Fruit fly (Drosophila melanogaster) whole organism, embryonic: ENCODE measurements around the gene CBP.

Experiments used
- Atf-2 ChIP-seq: fragments of 200-800 bp; sonication (Bioruptor generic); optimal IDR thresholded peaks from 2 replicates; lab custom pipeline; 2016; ENCODE audit warnings: missing biosample characterization, missing genetic modification characterization
- Awh ChIP-seq: fragments of 200-800 bp; sonication (Bioruptor generic); IDR thresholded peaks from 2 replicates; pipeline ENCODE4, ENCODE4 v1.3.6; 2022; ENCODE audit warnings: missing biosample characterization, missing genetic modification characterization
- BtbVII ChIP-seq: fragments of 200-800 bp; sonication (Bioruptor generic); optimal IDR thresholded peaks from 3 replicates; lab custom pipeline; 2017; ENCODE audit warnings: missing biosample characterization, mild to moderate bottlenecking, missing genetic modification characterization
- CG10543 ChIP-seq: fragments of 200-800 bp; sonication (Bioruptor generic); optimal IDR thresholded peaks from 3 replicates; lab custom pipeline; 2017; ENCODE audit warnings: missing biosample characterization, mild to moderate bottlenecking, missing genetic modification characterization, moderate library complexity
- CG11456 ChIP-seq: fragments of 200-800 bp; sonication (Bioruptor generic); IDR thresholded peaks from 3 replicates; pipeline ENCODE4 v1.3.6; 2022; ENCODE audit warnings: missing biosample characterization, missing genetic modification characterization
- CG14710 ChIP-seq: fragments of 200-800 bp; sonication (Bioruptor generic); optimal IDR thresholded peaks from 3 replicates; lab custom pipeline; 2019; ENCODE audit warnings: missing biosample characterization, mild to moderate bottlenecking, missing genetic modification characterization, moderate library complexity
- CG15269 ChIP-seq: fragments of 200-800 bp; sonication (Bioruptor generic); optimal IDR thresholded peaks from 2 replicates; lab custom pipeline; 2018; ENCODE audit warnings: missing biosample characterization, mild to moderate bottlenecking, missing genetic modification characterization, moderate library complexity
- CG1647 ChIP-seq: fragments of 200-800 bp; sonication (Bioruptor generic); optimal IDR thresholded peaks from 3 replicates; lab custom pipeline; 2016; ENCODE audit warnings: missing biosample characterization, missing genetic modification characterization
- CG1792 ChIP-seq: fragments of 200-800 bp; sonication (Bioruptor generic); optimal IDR thresholded peaks from 2 replicates; lab custom pipeline; 2016; ENCODE audit warnings: missing biosample characterization, missing genetic modification characterization
- CG2129 ChIP-seq: fragments of 200-800 bp; sonication (Bioruptor generic); IDR thresholded peaks from 2 replicates; pipeline ENCODE4 v1.3.6; 2022; ENCODE audit warnings: missing biosample characterization, missing genetic modification characterization; ENCODE audit not compliant: partially characterized antibody
- CG31365 ChIP-seq: fragments of 200-800 bp; sonication (Bioruptor generic); optimal IDR thresholded peaks from 2 replicates; lab custom pipeline; 2018; ENCODE audit warnings: missing biosample characterization, mild to moderate bottlenecking, missing genetic modification characterization
- CG32772 ChIP-seq: fragments of 200-800 bp; sonication (Bioruptor generic); IDR thresholded peaks from 2 replicates; pipeline ENCODE4 v1.3.6; 2022; ENCODE audit warnings: missing biosample characterization, missing genetic modification characterization
- CG34376 ChIP-seq: fragments of 200-800 bp; sonication (Bioruptor generic); optimal IDR thresholded peaks from 2 replicates; lab custom pipeline; 2018; ENCODE audit warnings: missing biosample characterization, mild to moderate bottlenecking, missing genetic modification characterization
- CG4282 ChIP-seq: fragments of 200-800 bp; sonication (Bioruptor generic); optimal IDR thresholded peaks from 2 replicates; lab custom pipeline; 2016; ENCODE audit warnings: missing biosample characterization, missing genetic modification characterization
- CG5245 ChIP-seq: fragments of 200-800 bp; sonication (Bioruptor generic); optimal IDR thresholded peaks from 3 replicates; lab custom pipeline; 2016; ENCODE audit warnings: missing biosample characterization, missing genetic modification characterization
- CG6175 ChIP-seq: fragments of 200-800 bp; sonication (Bioruptor generic); IDR thresholded peaks from 3 replicates; pipeline ENCODE4 v1.3.6; 2022; ENCODE audit warnings: missing biosample characterization, missing genetic modification characterization
- CG6683 ChIP-seq: fragments of 200-800 bp; sonication (Bioruptor generic); optimal IDR thresholded peaks from 2 replicates; lab custom pipeline; 2017; ENCODE audit warnings: missing biosample characterization, mild to moderate bottlenecking, missing genetic modification characterization, missing genetic modification reagents
- CG6854 ChIP-seq: fragments of 200-800 bp; sonication (Bioruptor generic); optimal IDR thresholded peaks from 3 replicates; lab custom pipeline; 2017; ENCODE audit warnings: missing biosample characterization, mild to moderate bottlenecking, missing genetic modification characterization
- CG8290 ChIP-seq, 3 experiments: fragments of 200-800 bp; sonication (Bioruptor generic); optimal IDR thresholded peaks; 2 replicates each; lab custom pipeline; 2016 to 2019; ENCODE audit warnings: missing biosample characterization in 3 of 3, missing genetic modification characterization in 3 of 3, mild to moderate bottlenecking in 2 of 3, moderate library complexity in 1 of 3
- CrebB ChIP-seq: fragments of 200-800 bp; sonication (Bioruptor generic); optimal IDR thresholded peaks from 3 replicates; lab custom pipeline; 2018; ENCODE audit warnings: missing biosample characterization, mild to moderate bottlenecking, missing genetic modification characterization
- Deaf1 ChIP-seq: fragments of 200-800 bp; optimal IDR thresholded peaks from 3 replicates; lab custom pipeline; 2019; ENCODE audit warnings: missing biosample characterization, mild to moderate bottlenecking, missing genetic modification characterization, moderate library complexity
- Gug ChIP-seq: fragments of 200-800 bp; sonication (Bioruptor generic); IDR thresholded peaks from 4 replicates; pipeline ENCODE4 v1.3.6; 2022; ENCODE audit warnings: missing biosample characterization, missing genetic modification characterization
- HLH3B ChIP-seq: fragments of 200-800 bp; sonication (Bioruptor generic); IDR thresholded peaks from 2 replicates; pipeline ENCODE4 v1.3.6; 2022; ENCODE audit warnings: missing biosample characterization, missing genetic modification characterization
- Med ChIP-seq: fragments of 200-800 bp; sonication (Bioruptor generic); peaks from one replicate; lab custom pipeline; 2016; ENCODE audit warnings: missing biosample characterization, missing genetic modification characterization, mild to moderate bottlenecking, inconsistent platforms, moderate library complexity
- Myb ChIP-seq: fragments of 200-800 bp; sonication (Bioruptor generic); optimal IDR thresholded peaks from 2 replicates; lab custom pipeline; 2016; ENCODE audit warnings: missing biosample characterization, missing genetic modification characterization
- Nf-YB ChIP-seq: fragments of 200-800 bp; sonication (Bioruptor generic); optimal IDR thresholded peaks from 3 replicates; lab custom pipeline; 2019; ENCODE audit warnings: missing biosample characterization, mild to moderate bottlenecking, missing genetic modification characterization, moderate library complexity
- cato ChIP-seq: fragments of 200-800 bp; sonication (Bioruptor generic); optimal IDR thresholded peaks from 2 replicates; lab custom pipeline; 2016; ENCODE audit warnings: missing biosample characterization, missing genetic modification characterization, borderline replicate concordance
- corto ChIP-seq: fragments of 200-800 bp; sonication (Bioruptor generic); optimal IDR thresholded peaks from 2 replicates; lab custom pipeline; 2016; ENCODE audit warnings: missing biosample characterization, mild to moderate bottlenecking, missing genetic modification characterization, moderate library complexity
- da ChIP-seq: fragments of 200-800 bp; sonication (Bioruptor generic); optimal IDR thresholded peaks from 2 replicates; lab custom pipeline; 2016; ENCODE audit warnings: missing biosample characterization, missing genetic modification characterization
- dmrt99B ChIP-seq: fragments of 200-800 bp; sonication (Bioruptor generic); optimal IDR thresholded peaks from 2 replicates; lab custom pipeline; 2018; ENCODE audit warnings: missing biosample characterization, mild to moderate bottlenecking, missing genetic modification characterization, moderate library complexity
- eyg ChIP-seq: fragments of 200-800 bp; sonication (Bioruptor generic); optimal IDR thresholded peaks from 3 replicates; lab custom pipeline; 2016; ENCODE audit warnings: missing biosample characterization, missing genetic modification characterization
- fd102C ChIP-seq: fragments of 200-800 bp; sonication (Bioruptor generic); optimal IDR thresholded peaks from 2 replicates; lab custom pipeline; 2018; ENCODE audit warnings: missing biosample characterization, mild to moderate bottlenecking, missing genetic modification characterization, moderate library complexity
- grn ChIP-seq: fragments of 200-800 bp; sonication (Bioruptor generic); optimal IDR thresholded peaks from 3 replicates; lab custom pipeline; 2017; ENCODE audit warnings: missing biosample characterization, missing genetic modification characterization
- kah ChIP-seq: fragments of 200-800 bp; sonication (Bioruptor generic); optimal IDR thresholded peaks from 2 replicates; lab custom pipeline; 2018; ENCODE audit warnings: missing biosample characterization, mild to moderate bottlenecking, missing genetic modification characterization
- lbe ChIP-seq: fragments of 200-800 bp; sonication (Bioruptor generic); optimal IDR thresholded peaks from 2 replicates; lab custom pipeline; 2016; ENCODE audit warnings: missing biosample characterization, mild to moderate bottlenecking, missing genetic modification characterization
- nom ChIP-seq: fragments of 200-800 bp; sonication (Bioruptor generic); optimal IDR thresholded peaks from 2 replicates; lab custom pipeline; 2017; ENCODE audit warnings: missing biosample characterization, missing genetic modification characterization, mild to moderate bottlenecking, moderate library complexity, missing genetic modification reagents
- oc ChIP-seq: fragments of 200-800 bp; sonication (Bioruptor generic); optimal IDR thresholded peaks from 2 replicates; lab custom pipeline; 2018; ENCODE audit warnings: missing biosample characterization, mild to moderate bottlenecking, missing genetic modification characterization, moderate library complexity
- onecut ChIP-seq: fragments of 200-800 bp; sonication (Bioruptor generic); IDR thresholded peaks from 2 replicates; pipeline ENCODE4 v1.3.6; 2022; ENCODE audit warnings: missing biosample characterization, missing genetic modification characterization
- pzg ChIP-seq: fragments of 200-800 bp; sonication (Bioruptor generic); optimal IDR thresholded peaks from 3 replicates; lab custom pipeline; 2018; ENCODE audit warnings: missing biosample characterization, mild to moderate bottlenecking, missing genetic modification characterization, moderate library complexity
- row ChIP-seq: fragments of 200-800 bp; sonication (Bioruptor generic); IDR thresholded peaks from 3 replicates; pipeline ENCODE4 v1.3.6; 2022; ENCODE audit warnings: missing biosample characterization, missing genetic modification characterization
- sens ChIP-seq: fragments of 200-800 bp; sonication (Bioruptor generic); peaks from one replicate; lab custom pipeline; 2016; ENCODE audit warnings: missing biosample characterization, missing genetic modification characterization
- sqz ChIP-seq: fragments of 200-800 bp; sonication (Bioruptor generic); optimal IDR thresholded peaks from 3 replicates; lab custom pipeline; 2018; ENCODE audit warnings: missing biosample characterization, mild to moderate bottlenecking, missing genetic modification characterization
- sr ChIP-seq: fragments of 200-800 bp; sonication (Bioruptor generic); IDR thresholded peaks from 3 replicates; pipeline ENCODE4 v1.3.6; 2022; ENCODE audit warnings: missing biosample characterization, missing genetic modification characterization
- tx ChIP-seq: fragments of 200-800 bp; sonication (Bioruptor generic); optimal IDR thresholded peaks from 2 replicates; lab custom pipeline; 2016; ENCODE audit warnings: missing biosample characterization, missing genetic modification characterization
- vvl ChIP-seq: fragments of 200-800 bp; sonication (Bioruptor generic); IDR thresholded peaks from 2 replicates; pipeline ENCODE4 v1.3.6; 2022; ENCODE audit warnings: missing biosample characterization, missing genetic modification characterization
- wek ChIP-seq: fragments of 200-800 bp; sonication (Bioruptor generic); optimal IDR thresholded peaks from 3 replicates; lab custom pipeline; 2018; ENCODE audit warnings: missing biosample characterization, mild to moderate bottlenecking, missing genetic modification characterization, moderate library complexity
- zfh2 ChIP-seq: fragments of 200-800 bp; sonication (Bioruptor generic); optimal IDR thresholded peaks from 2 replicates; lab custom pipeline; 2016; ENCODE audit warnings: missing biosample characterization, missing genetic modification characterization

CBP gene

dm6 chrX:7315925-7316650, 21.1 kb upstream of the CBP start (continued):
- TF ChIP-seq CG2129, result no peak
- no peak for TF ChIP-seq Gug
- no peak for TF ChIP-seq CG4282 (GFP tag; lab: Kevin White, UChicago)
- TF ChIP-seq CG8290 (GFP tag; optimal IDR thresholded peaks at IDR 0.05; lab: Kevin White, UChicago), result no peak
- no peak for TF ChIP-seq CG8290 (tag; optimal IDR thresholded peaks at IDR 0.05; lab: Kevin White, UChicago)
- TF ChIP-seq HLH3B (GFP tag; lab: Robert Waterston, UW), result no peak
- TF ChIP-seq dmrt99B (tag; lab: Kevin White, UChicago), result no peak
- no peak for TF ChIP-seq row (GFP tag; lab: Robert Waterston, UW)
- no peak for TF ChIP-seq sqz
- no peak for TF ChIP-seq CG1792 (GFP tag; lab: Kevin White, UChicago)
- no peak for TF ChIP-seq Atf-2 (GFP tag; lab: Kevin White, UChicago)
- TF ChIP-seq kah, result no peak
- no peak for TF ChIP-seq wek (GFP tag; lab: Kevin White, UChicago)
- TF ChIP-seq vvl (GFP tag; lab: Robert Waterston, UW), result no peak
- TF ChIP-seq da (GFP tag; lab: Kevin White, UChicago), result no peak
- TF ChIP-seq cato (GFP tag; lab: Kevin White, UChicago), result no peak
- no peak for TF ChIP-seq CrebB (tag; lab: Kevin White, UChicago)
- TF ChIP-seq nom (GFP tag; lab: Kevin White, UChicago), result no peak
- TF ChIP-seq CG5245 (GFP tag; lab: Kevin White, UChicago), result no peak
- TF ChIP-seq CG32772, result no peak
- TF ChIP-seq CG6175 (GFP tag; lab: Robert Waterston, UW), result no peak
- no peak for TF ChIP-seq CG6854 (GFP tag; lab: Kevin White, UChicago)
- no peak for TF ChIP-seq CG15269 (tag; lab: Kevin White, UChicago)
- no peak for TF ChIP-seq tx (GFP tag; lab: Kevin White, UChicago)
- no peak for TF ChIP-seq CG14710 (tag; lab: Kevin White, UChicago)
- no peak for TF ChIP-seq CG11456 (GFP tag; lab: Robert Waterston, UW)
- TF ChIP-seq Myb (GFP tag; lab: Kevin White, UChicago), result no peak
- TF ChIP-seq pzg (GFP tag; lab: Kevin White, UChicago), result no peak
- no peak for TF ChIP-seq CG6683
- TF ChIP-seq CG31365 (tag; lab: Kevin White, UChicago), result no peak
- TF ChIP-seq zfh2 (GFP tag; lab: Kevin White, UChicago), result no peak
- no peak for TF ChIP-seq eyg (GFP tag; lab: Kevin White, UChicago)
- TF ChIP-seq CG1647 (GFP tag; lab: Kevin White, UChicago), result no peak
- TF ChIP-seq CG10543, result no peak

- TF ChIP-seq grn (peak; percentile 86), oc (tag; lab: Kevin White, UChicago) (peak; percentile 48), BtbVII (peak; percentile 11), fd102C (GFP tag; lab: Kevin White, UChicago) (no peak), wek (GFP tag; lab: Kevin White, UChicago) (peak; percentile 9), Awh (0 out of 2 replicates have a peak, but pooled peaks have one; percentile 14), corto (peak; percentile 22), Med (GFP tag; lab: Kevin White, UChicago) (peak; percentile 95), sens (GFP tag; lab: Kevin White, UChicago) (peak; percentile 70), lbe (GFP tag; lab: Kevin White, UChicago) (peak; percentile 3), sr (GFP tag; lab: Robert Waterston, UW) (0 out of 3 replicates have a peak, but pooled peaks have one; percentile 49), Deaf1 (tag; lab: Kevin White, UChicago) (peak; percentile 33), onecut (GFP tag; lab: Robert Waterston, UW) (peak; percentile 42; the same call in 1 of the 2 replicates), Nf-YB (GFP tag; lab: Kevin White, UChicago) (peak; percentile 25), CG34376 (GFP tag; lab: Kevin White, UChicago) (no peak)
Measured at dm6 chrX:7317214-7318210, 19.6 kb upstream of the CBP start.
